Worm (Caenorhabditis elegans): ENCODE measurements around the gene col-166.
"Not testable (repeated sequence)": the region's sequence is repeated elsewhere in the genome, so short reads cannot be mapped to it uniquely, and the experiment has no call there.

DNA sequence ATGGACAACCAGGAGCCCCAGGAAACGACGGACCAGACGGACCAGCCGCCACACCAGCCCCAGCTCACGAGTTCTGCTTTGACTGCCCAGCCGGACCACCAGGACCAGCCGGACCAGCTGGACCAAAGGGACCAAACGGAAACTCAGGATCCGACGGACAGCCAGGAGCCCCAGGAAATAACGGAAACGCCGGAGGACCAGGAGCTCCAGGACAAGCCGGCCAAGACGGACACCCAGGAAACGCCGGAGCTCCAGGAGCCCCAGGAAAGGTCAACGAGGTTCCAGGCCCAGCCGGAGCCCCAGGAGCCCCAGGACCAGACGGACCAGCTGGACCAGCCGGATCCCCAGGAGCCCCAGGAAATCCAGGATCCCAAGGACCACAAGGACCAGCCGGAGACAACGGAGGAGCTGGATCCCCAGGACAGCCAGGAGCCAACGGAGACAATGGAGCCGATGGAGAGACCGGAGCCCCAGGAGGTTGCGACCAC lies 49.8 kb downstream of the col-166 start:
- not testable (repeated sequence) for TF ChIP-seq nhr-10 (tag; optimal IDR thresholded peaks at IDR 0.05); lin-38 (GFP tag; IDR thresholded peaks at IDR 0.05); dpl-1 (GFP tag; optimal IDR thresholded peaks at IDR 0.05); spr-3 (GFP tag; optimal IDR thresholded peaks at IDR 0.05)
